Worm (Caenorhabditis elegans): ENCODE data around the gene K01A2.4.

K01A2.4 gene

ce11 chrII:307154-307553 lies at the start of gene K01A2.4:
Gene K01A2.4 (plus strand): TSS chrII:307454.
- TF ChIP-seq mbf-1 (tag; optimal IDR thresholded peaks at IDR 0.05) = no peak
- no peak for TF ChIP-seq nhr-25 (tag; optimal IDR thresholded peaks at IDR 0.05)
- TF ChIP-seq ztf-11 (tag; optimal IDR thresholded peaks at IDR 0.05) = no peak
- no peak for TF ChIP-seq zag-1 (tag; optimal IDR thresholded peaks at IDR 0.05)
- no peak for TF ChIP-seq nhr-21 (tag; optimal IDR thresholded peaks at IDR 0.05)
- no peak for TF ChIP-seq nhr-10 (tag; optimal IDR thresholded peaks at IDR 0.05)
- TF ChIP-seq nhr-23 (tag; optimal IDR thresholded peaks at IDR 0.05) = no peak
- no peak for TF ChIP-seq sma-3 (GFP tag; optimal IDR thresholded peaks at IDR 0.05)
- TF ChIP-seq mdl-1 (tag; optimal IDR thresholded peaks at IDR 0.05) = no peak
- TF ChIP-seq nhr-129 (tag; optimal IDR thresholded peaks at IDR 0.05) = no peak
- TF ChIP-seq skn-1 (tag; optimal IDR thresholded peaks at IDR 0.05) = no peak
- TF ChIP-seq F13H6.1 (tag; optimal IDR thresholded peaks at IDR 0.05) = no peak
- no peak for TF ChIP-seq Y55F3AM.14 (GFP tag; optimal IDR thresholded peaks at IDR 0.05)
- TF ChIP-seq fos-1 (tag; optimal IDR thresholded peaks at IDR 0.05) = no peak
- TF ChIP-seq egl-27 (tag; optimal IDR thresholded peaks at IDR 0.05) = no peak

DNA sequence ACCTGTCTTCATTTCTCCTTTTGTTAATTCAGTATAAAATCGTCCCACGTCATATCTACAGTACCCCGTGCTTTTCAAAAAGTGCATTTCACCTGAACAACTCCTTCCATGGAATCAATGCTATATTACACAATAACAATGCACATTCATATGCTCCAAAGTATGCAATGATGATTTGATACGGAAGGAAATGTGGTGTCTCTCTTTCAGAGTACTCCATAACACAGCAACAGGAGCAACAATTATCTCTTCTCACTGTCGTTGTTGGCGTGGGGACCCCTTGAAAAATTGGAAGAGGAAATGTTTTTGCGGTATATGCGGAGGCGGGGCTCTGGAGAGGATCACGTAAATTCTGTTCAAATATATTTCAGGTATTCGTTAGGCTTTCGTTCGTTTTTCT lies 49.7 kb upstream of the K01A2.4 start, which contains the start of gene cat-2:
Gene cat-2, plus strand, starts transcription at position 301 of the 400 bp plus-strand sequence.
- TF ChIP-seq peb-1 (tag; optimal IDR thresholded peaks at IDR 0.05) (no peak), C34F6.9 (tag; optimal IDR thresholded peaks at IDR 0.05) (no peak), ZK546.5 (tag; optimal IDR thresholded peaks at IDR 0.05) (no peak), nhr-11 (tag; optimal IDR thresholded peaks at IDR 0.05) (no peak), nhr-6 (tag; optimal IDR thresholded peaks at IDR 0.05) (no peak), mab-5 (tag; optimal IDR thresholded peaks at IDR 0.05) (no peak), snpc-4 (tag; optimal IDR thresholded peaks at IDR 0.05) (no peak), crh-2 (tag; optimal IDR thresholded peaks at IDR 0.05) (no peak), alr-1 (tag; optimal IDR thresholded peaks at IDR 0.05) (no peak)

DNA sequence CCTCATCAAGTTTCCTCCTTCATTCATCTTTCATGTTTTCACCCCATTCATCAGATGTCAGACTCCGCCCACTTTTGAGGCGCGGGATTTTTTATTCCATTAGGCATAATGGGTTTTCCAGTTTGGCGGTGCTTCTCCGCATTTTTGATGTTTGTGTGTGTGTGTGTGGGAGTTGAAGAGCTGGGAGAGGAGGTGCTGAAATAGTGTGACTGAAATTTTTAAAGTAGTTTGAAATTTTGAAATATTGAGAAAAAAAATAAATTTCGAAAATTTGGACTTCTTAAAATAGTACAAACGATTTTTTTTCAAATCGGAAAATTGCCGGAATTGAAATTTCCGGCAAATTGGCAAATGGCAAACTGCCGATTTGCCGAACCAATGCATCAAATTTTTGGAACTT lies 43.7 kb upstream of the K01A2.4 start, which contains the start of gene scc-2:
Gene scc-2, minus strand, starts transcription at position 101 of the 400 bp plus-strand sequence.
- TF ChIP-seq sma-9 (GFP tag; optimal IDR thresholded peaks at IDR 0.05) (no peak), sma-9 (tag; optimal IDR thresholded peaks at IDR 0.05) (no peak), nhr-11 (tag; optimal IDR thresholded peaks at IDR 0.05) (no peak), C34F6.9 (tag; optimal IDR thresholded peaks at IDR 0.05) (no peak), snpc-4 (tag; optimal IDR thresholded peaks at IDR 0.05) (no peak), ztf-1 (GFP tag; conservative IDR thresholded peaks at IDR 0.05) (no peak), nhr-129 (tag; optimal IDR thresholded peaks at IDR 0.05) (no peak), unc-39 (tag; optimal IDR thresholded peaks at IDR 0.05) (no peak), mdl-1 (tag; optimal IDR thresholded peaks at IDR 0.05) (no peak), nhr-21 (tag; optimal IDR thresholded peaks at IDR 0.05) (no peak), ama-1 (optimal IDR thresholded peaks at IDR 0.05) (no peak), dmd-4 (tag; optimal IDR thresholded peaks at IDR 0.05) (no peak), elt-1 (tag; optimal IDR thresholded peaks at IDR 0.05) (no peak), elt-3 (tag; optimal IDR thresholded peaks at IDR 0.05) (no peak), zag-1 (tag; optimal IDR thresholded peaks at IDR 0.05) (no peak), nhr-77 (tag; optimal IDR thresholded peaks at IDR 0.05) (no peak), sma-3 (GFP tag; optimal IDR thresholded peaks at IDR 0.05) (no peak), nhr-237 (tag; optimal IDR thresholded peaks at IDR 0.05) (no peak), lsy-2 (tag; optimal IDR thresholded peaks at IDR 0.05) (no peak)

DNA sequence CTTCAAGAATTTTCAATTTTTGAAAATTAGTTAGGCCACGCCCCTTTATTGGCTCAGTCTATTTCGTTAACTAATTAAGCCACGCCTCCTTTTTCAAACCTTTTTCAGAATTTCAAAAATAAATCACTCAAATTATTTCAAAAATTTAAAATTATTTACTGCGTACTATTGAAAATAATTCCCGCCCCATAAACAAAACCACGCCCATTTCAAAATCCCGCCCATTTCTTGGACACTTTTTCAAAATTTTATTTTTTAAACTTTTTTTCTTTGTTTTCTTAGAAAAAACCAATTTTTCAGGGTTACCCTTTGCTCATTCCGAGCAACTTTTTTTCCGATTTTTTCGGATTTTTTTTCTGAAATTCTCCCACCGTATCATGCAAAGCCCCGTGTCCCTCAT lies 43.2 kb upstream of the K01A2.4 start, which contains the start of gene B0432.14:
Gene B0432.14, plus strand, starts transcription at position 301 of the 400 bp plus-strand sequence.
- no peak for TF ChIP-seq ztf-1 (GFP tag; conservative IDR thresholded peaks at IDR 0.05)
- no peak for TF ChIP-seq fos-1 (tag; optimal IDR thresholded peaks at IDR 0.05)
- no peak for TF ChIP-seq unc-62 (GFP tag; optimal IDR thresholded peaks at IDR 0.05)
- TF ChIP-seq nhr-6 (tag; optimal IDR thresholded peaks at IDR 0.05) = no peak
- no peak for TF ChIP-seq ama-1 (optimal IDR thresholded peaks at IDR 0.05)
- TF ChIP-seq nhr-10 (tag; optimal IDR thresholded peaks at IDR 0.05) = no peak
- TF ChIP-seq nhr-23 (tag; optimal IDR thresholded peaks at IDR 0.05) = no peak
- TF ChIP-seq Y55F3AM.14 (GFP tag; optimal IDR thresholded peaks at IDR 0.05) = no peak
- TF ChIP-seq R02D3.7 (tag; optimal IDR thresholded peaks at IDR 0.05) = no peak
- no peak for TF ChIP-seq egl-27 (tag; optimal IDR thresholded peaks at IDR 0.05)
- TF ChIP-seq nhr-237 (tag; optimal IDR thresholded peaks at IDR 0.05) = no peak
- TF ChIP-seq C34F6.9 (tag; optimal IDR thresholded peaks at IDR 0.05) = no peak
- no peak for TF ChIP-seq lin-11 (tag; optimal IDR thresholded peaks at IDR 0.05)

All from whole organism, L2 larva.